Fruit fly (Drosophila melanogaster): ENCODE results near the gene Sarm.

DNA sequence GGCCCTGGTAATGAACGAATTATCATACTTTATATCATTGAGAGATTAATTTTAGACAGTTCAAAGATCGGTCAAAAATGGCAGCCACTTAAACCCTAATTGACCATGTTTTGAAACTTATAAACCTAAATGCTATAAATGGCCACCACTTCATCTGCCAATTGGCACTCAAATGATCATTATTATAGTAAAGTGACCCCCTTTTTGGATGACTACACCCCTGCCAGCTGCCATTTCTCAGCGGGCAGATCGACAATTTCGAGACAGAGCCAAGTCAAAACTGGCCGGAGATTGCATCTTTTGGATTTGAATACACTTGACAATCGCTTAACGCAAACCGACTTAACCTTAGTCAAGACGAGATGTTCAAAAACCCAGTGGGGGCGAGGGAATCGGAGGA, 92.5 kb downstream of the Sarm start:
- TF ChIP-seq jing (GFP tag; optimal IDR thresholded peaks at IDR 0.05): no peak
- no peak for TF ChIP-seq da (GFP tag; optimal IDR thresholded peaks at IDR 0.05)
- TF ChIP-seq ab (GFP tag; optimal IDR thresholded peaks at IDR 0.05): no peak
- no peak for TF ChIP-seq CG16863 (GFP tag; optimal IDR thresholded peaks at IDR 0.05)
- TF ChIP-seq CG17802 (tag; optimal IDR thresholded peaks at IDR 0.05): no peak
- TF ChIP-seq CG11560 (tag; IDR thresholded peaks at IDR 0.05): no peak
- no peak for TF ChIP-seq jumu (GFP tag; optimal IDR thresholded peaks at IDR 0.05)
- TF ChIP-seq CG7963 (GFP tag; IDR thresholded peaks at IDR 0.05; ENCODE audit: partially characterized antibody): no peak
- TF ChIP-seq kay (GFP tag; optimal IDR thresholded peaks at IDR 0.05): no peak
- TF ChIP-seq Taf1 (GFP tag; IDR thresholded peaks at IDR 0.05): no peak
- no peak for TF ChIP-seq ssp (GFP tag; IDR thresholded peaks at IDR 0.05)
- no peak for TF ChIP-seq pan (optimal IDR thresholded peaks at IDR 0.05)
- no peak for TF ChIP-seq pan (GFP tag; optimal IDR thresholded peaks at IDR 0.05 in 1 of 2, IDR thresholded peaks at IDR 0.05 in 1 of 2)
- no peak for TF ChIP-seq CTCF (GFP tag; optimal IDR thresholded peaks at IDR 0.05)
- TF ChIP-seq E2f2 (GFP tag; IDR thresholded peaks at IDR 0.05): no peak

Data from whole organism, embryonic.